Fruit fly (Drosophila melanogaster) whole organism, prepupa: ENCODE measurements around the gene Fibp.

Experiments
- CG10669 ChIP-seq: fragments of 200-800 bp; sonication (Bioruptor generic); optimal IDR thresholded peaks from 3 replicates; lab custom pipeline; 2018; ENCODE audit warnings: missing biosample characterization, mild to moderate bottlenecking, missing genetic modification characterization, moderate library complexity
- CG16779 ChIP-seq: fragments of 200-800 bp; sonication (Bioruptor generic); optimal IDR thresholded peaks from 3 replicates; lab custom pipeline; 2017; ENCODE audit warnings: missing biosample characterization, mild to moderate bottlenecking, missing genetic modification characterization
- CG3032 ChIP-seq: fragments of 200-800 bp; optimal IDR thresholded peaks from 2 replicates; lab custom pipeline; 2019; ENCODE audit warnings: missing biosample characterization, mild to moderate bottlenecking, missing genetic modification characterization, moderate library complexity
- CG32006 ChIP-seq: fragments of 200-800 bp; sonication (Bioruptor generic); optimal IDR thresholded peaks from 3 replicates; lab custom pipeline; 2017; ENCODE audit warnings: missing biosample characterization, mild to moderate bottlenecking, missing genetic modification characterization
- CG8632 ChIP-seq: fragments of 200-800 bp; sonication (Bioruptor generic); optimal IDR thresholded peaks from 3 replicates; lab custom pipeline; 2016; ENCODE audit warnings: missing biosample characterization, missing genetic modification characterization
- Eip93F ChIP-seq: fragments of 200-800 bp; sonication (Bioruptor generic); optimal IDR thresholded peaks from 2 replicates; lab custom pipeline; 2016; ENCODE audit warnings: missing biosample characterization, mild to moderate bottlenecking, missing genetic modification characterization
- Ets96B ChIP-seq: fragments of 200-800 bp; optimal IDR thresholded peaks from 2 replicates; lab custom pipeline; 2019; ENCODE audit warnings: missing biosample characterization, mild to moderate bottlenecking, missing genetic modification characterization, moderate library complexity
- Hr39 ChIP-seq: fragments of 200-800 bp; sonication (Bioruptor generic); optimal IDR thresholded peaks from 2 replicates; lab custom pipeline; 2016; ENCODE audit warnings: missing biosample characterization, missing genetic modification characterization
- Sox102F ChIP-seq: fragments of 200-800 bp; sonication (Bioruptor generic); optimal IDR thresholded peaks from 2 replicates; lab custom pipeline; 2016; ENCODE audit warnings: missing biosample characterization, mild to moderate bottlenecking, missing genetic modification characterization
- Sox14 ChIP-seq: fragments of 200-800 bp; sonication (Bioruptor generic); optimal IDR thresholded peaks from 3 replicates; lab custom pipeline; 2016; ENCODE audit warnings: missing biosample characterization, missing genetic modification characterization
- net ChIP-seq: fragments of 200-800 bp; sonication (Bioruptor generic); optimal IDR thresholded peaks from 3 replicates; lab custom pipeline; 2016; ENCODE audit warnings: missing biosample characterization, missing genetic modification characterization
- ss ChIP-seq, 2 experiments: fragments of 200-800 bp; sonication (Bioruptor generic); optimal IDR thresholded peaks; 2 replicates in 1 of 2; 3 replicates in 1 of 2; lab custom pipeline; 2017 to 2018; ENCODE audit warnings: mild to moderate bottlenecking in 2 of 2, missing biosample characterization in 2 of 2, missing genetic modification characterization in 2 of 2, moderate library complexity in 1 of 2

- TF ChIP-seq Hr39: no peak
- no peak for TF ChIP-seq CG3032 (tag; lab: Kevin White, UChicago)
- TF ChIP-seq CG8632 (GFP tag; lab: Kevin White, UChicago): no peak
- TF ChIP-seq CG10669 (GFP tag; lab: Kevin White, UChicago): no peak
- no peak for TF ChIP-seq Sox14
- no peak for TF ChIP-seq CG32006 (GFP tag; lab: Kevin White, UChicago)
- TF ChIP-seq Eip93F (GFP tag; lab: Kevin White, UChicago): no peak
- no peak for TF ChIP-seq CG16779 (tag; lab: Kevin White, UChicago)
- TF ChIP-seq ss (GFP tag; optimal IDR thresholded peaks at IDR 0.05; lab: Kevin White, UChicago): no peak
- TF ChIP-seq Ets96B: no peak
- no peak for TF ChIP-seq Sox102F (GFP tag; lab: Kevin White, UChicago)
- no peak for TF ChIP-seq net (GFP tag; lab: Kevin White, UChicago)
Measured at dm6 chr3L:19861215-19861614, 43.4 kb upstream of the Fibp start.
